Worm (Caenorhabditis elegans) whole organism, L4 larva: Measurements from ENCODE around the gene Y54F10BM.6.
"Not testable (repeated sequence)": the region's sequence is repeated elsewhere in the genome, so short reads cannot be mapped to it uniquely, and the experiment has no call there.

Experiments
- ama-1 ChIP-seq: fragments of 150-350 bp; optimal IDR thresholded peaks from 2 replicates; lab custom pipeline; 2014; ENCODE audit warnings: inconsistent platforms, mixed read lengths
- arid-1 ChIP-seq: fragments of 200-800 bp; sonication (Bioruptor generic); conservative IDR thresholded peaks from 2 replicates; pipeline ENCODE4 v1.3.6; 2022; ENCODE audit warnings: missing genetic modification reagents, missing genetic modification characterization, missing compliant biosample characterization
- ceh-82 ChIP-seq: sonication (generic microtip); optimal IDR thresholded peaks from 2 replicates; lab custom pipeline; 2017; ENCODE audit warnings: missing biosample characterization, missing genetic modification characterization
- dmd-6 ChIP-seq: fragments of 200-800 bp; sonication (Bioruptor generic); IDR thresholded peaks from 2 replicates; pipeline ENCODE4 v1.3.6; 2022; ENCODE audit warnings: missing genetic modification reagents, missing genetic modification characterization, missing compliant biosample characterization
- jun-1 ChIP-seq: fragments of 150-350 bp; optimal IDR thresholded peaks from 2 replicates; lab custom pipeline; 2014; ENCODE audit warnings: missing biosample characterization, missing genetic modification reagents, missing genetic modification characterization
- lin-15B ChIP-seq: fragments of 150-350 bp; sonication (generic microtip); optimal IDR thresholded peaks from 3 replicates; lab custom pipeline; 2014; ENCODE audit warnings: missing biosample characterization, missing genetic modification characterization
- lin-39 ChIP-seq: fragments of 150-350 bp; optimal IDR thresholded peaks from 2 replicates; lab custom pipeline; 2014; ENCODE audit warnings: missing biosample characterization, missing genetic modification reagents, missing genetic modification characterization
- nhr-10 ChIP-seq: fragments of 150-350 bp; optimal IDR thresholded peaks from 2 replicates; lab custom pipeline; 2014; ENCODE audit warnings: missing biosample characterization, missing genetic modification characterization
- nhr-11 ChIP-seq: fragments of 150-350 bp; optimal IDR thresholded peaks from 2 replicates; lab custom pipeline; 2014; ENCODE audit warnings: missing biosample characterization, missing genetic modification characterization
- nhr-41 ChIP-seq: fragments of 200-800 bp; sonication (Bioruptor generic); IDR thresholded peaks from 2 replicates; pipeline ENCODE4 v1.3.6; 2022; ENCODE audit warnings: missing genetic modification reagents, missing genetic modification characterization, missing compliant biosample characterization
- nhr-77 ChIP-seq: fragments of 150-350 bp; optimal IDR thresholded peaks from 2 replicates; lab custom pipeline; 2014; ENCODE audit warnings: missing biosample characterization, missing genetic modification characterization
- unc-62 ChIP-seq, 3 experiments: fragments of 150-350 bp in 1 of 3; sonication (generic microtip); optimal IDR thresholded peaks in 2 of 3; peaks in 1 of 3; 1 replicate in 1 of 3; 2 replicates in 2 of 3; lab custom pipeline; 2014 to 2017; ENCODE audit warnings: missing biosample characterization in 3 of 3, missing genetic modification characterization in 3 of 3, missing genetic modification reagents in 3 of 3, missing genotype in 1 of 3

- TF ChIP-seq nhr-11 (tag; lab: Kevin White, UChicago); nhr-10 (tag; lab: Kevin White, UChicago); lin-15B (tag; lab: Kevin White, UChicago); nhr-77; lin-39 (tag; lab: Kevin White, UChicago); arid-1 (GFP tag; lab: Robert Waterston, UW); ceh-82 (tag; lab: Kevin White, UChicago); unc-62 (GFP tag; optimal IDR thresholded peaks at IDR 0.05 in 1 of 2; lab: Kevin White, UChicago); unc-62 (tag; optimal IDR thresholded peaks at IDR 0.05; lab: Kevin White, UChicago); jun-1; ama-1; nhr-41; dmd-6 (GFP tag; lab: Robert Waterston, UW): not testable (repeated sequence)
These were observed 1.7 kb upstream of the Y54F10BM.6 start, which contains the start of gene fbxa-42 for ce11 chrIII:2261353-2261752.
